Worm (Caenorhabditis elegans): ENCODE results near the gene msi-1.
A peak's percentile ranks its signal among the peaks of the same experiment; 100 is the strongest.

- TF ChIP-seq nhr-237 (tag; optimal IDR thresholded peaks at IDR 0.05) = no peak
- TF ChIP-seq nhr-76 (tag; optimal IDR thresholded peaks at IDR 0.05) = no peak
- no peak for TF ChIP-seq elt-1 (tag; optimal IDR thresholded peaks at IDR 0.05)
- TF ChIP-seq lin-39 (tag; optimal IDR thresholded peaks at IDR 0.05) = peak; percentile 24
- no peak for TF ChIP-seq nhr-25 (tag; optimal IDR thresholded peaks at IDR 0.05)
- TF ChIP-seq jun-1 (tag; optimal IDR thresholded peaks at IDR 0.05) = no peak
- no peak for TF ChIP-seq ceh-16 (tag; optimal IDR thresholded peaks at IDR 0.05)
Observed at ce11 chrIII:4005446-4006192, 29.4 kb upstream of the msi-1 start, which contains the start of gene pxd-1.

Data from whole organism, L3 larva.